Fruit fly (Drosophila melanogaster): ENCODE results near the gene sog.
A peak's percentile ranks its signal among the peaks of the same experiment; 100 is the strongest.

The sog gene

dm6 chrX:15615426-15615825 lies 17.8 kb downstream of the sog start (continued):
- peak; percentile 42 for TF ChIP-seq ind (GFP tag; optimal IDR thresholded peaks at IDR 0.05)
- no peak for TF ChIP-seq Opbp (GFP tag; IDR thresholded peaks at IDR 0.05; ENCODE audit: partially characterized antibody)
- no peak for TF ChIP-seq en (GFP tag; optimal IDR thresholded peaks at IDR 0.05)
- no peak for TF ChIP-seq unc-4 (GFP tag; IDR thresholded peaks at IDR 0.05; ENCODE audit: partially characterized antibody)
- peak; percentile 57 for TF ChIP-seq D19A (tag; optimal IDR thresholded peaks at IDR 0.05)
- peak; percentile 82 for TF ChIP-seq vvl (GFP tag; IDR thresholded peaks at IDR 0.05)
- no peak for TF ChIP-seq CG6854 (GFP tag; optimal IDR thresholded peaks at IDR 0.05)
- 0 out of 3 replicates have a peak, but pooled peaks have one; percentile 48 for TF ChIP-seq otp (GFP tag; IDR thresholded peaks at IDR 0.05)
- 0 out of 3 replicates have a peak, but pooled peaks have one; percentile 14 for TF ChIP-seq Mrtf (GFP tag; IDR thresholded peaks at IDR 0.05)
- TF ChIP-seq Bgb (GFP tag; IDR thresholded peaks at IDR 0.05; ENCODE audit: partially characterized antibody), result no peak
- TF ChIP-seq CG3726 (GFP tag; IDR thresholded peaks at IDR 0.05), result 0 out of 3 replicates have a peak, but pooled peaks have one; percentile 16
- no peak for TF ChIP-seq shn (GFP tag; optimal IDR thresholded peaks at IDR 0.05)
- no peak for TF ChIP-seq D (optimal IDR thresholded peaks at IDR 0.05)
- TF ChIP-seq D (GFP tag; optimal IDR thresholded peaks at IDR 0.05), result peak; percentile 37
- TF ChIP-seq CG1024 (GFP tag; IDR thresholded peaks at IDR 0.05), result no peak
- no peak for TF ChIP-seq CrebB (tag; optimal IDR thresholded peaks at IDR 0.05)
- peak; percentile 54; the same call in 1 of the 2 replicates for TF ChIP-seq H2.0 (GFP tag; IDR thresholded peaks at IDR 0.05)
- no peak for TF ChIP-seq CG2116 (GFP tag; optimal IDR thresholded peaks at IDR 0.05)
- peak; percentile 26 to 49 for TF ChIP-seq Pdp1 (GFP tag; optimal IDR thresholded peaks at IDR 0.05)
- no peak for TF ChIP-seq zfh2 (GFP tag; optimal IDR thresholded peaks at IDR 0.05)
- TF ChIP-seq CG17385 (GFP tag; optimal IDR thresholded peaks at IDR 0.05), result peak; percentile 46
- peak; percentile 32; the same call in 1 of the 3 replicates for TF ChIP-seq ase (GFP tag; IDR thresholded peaks at IDR 0.05)
- TF ChIP-seq CG11696 (GFP tag; IDR thresholded peaks at IDR 0.05), result 0 out of 2 replicates have a peak, but pooled peaks have one; percentile 37
- TF ChIP-seq CG2889 (GFP tag; IDR thresholded peaks at IDR 0.05), result no peak
- TF ChIP-seq crc (GFP tag; optimal IDR thresholded peaks at IDR 0.05), result peak; percentile 3
- TF ChIP-seq CG4820 (GFP tag; optimal IDR thresholded peaks at IDR 0.05), result peak; percentile 61
- no peak for TF ChIP-seq Fer2 (tag; optimal IDR thresholded peaks at IDR 0.05)
- no peak for TF ChIP-seq CG6175 (GFP tag; IDR thresholded peaks at IDR 0.05)
- TF ChIP-seq MTF-1 (GFP tag; optimal IDR thresholded peaks at IDR 0.05; ENCODE audit: borderline replicate concordance), result peak; percentile 4
- TF ChIP-seq trh (GFP tag; optimal IDR thresholded peaks at IDR 0.05), result no peak
- no peak for TF ChIP-seq zf30C (GFP tag; optimal IDR thresholded peaks at IDR 0.05)
- TF ChIP-seq Hsf (GFP tag; optimal IDR thresholded peaks at IDR 0.05), result peak; percentile 49
- TF ChIP-seq CG15269 (tag; optimal IDR thresholded peaks at IDR 0.05), result peak; percentile 69
- TF ChIP-seq CG15479 (GFP tag; optimal IDR thresholded peaks at IDR 0.05), result no peak
- TF ChIP-seq lola (GFP tag; optimal IDR thresholded peaks at IDR 0.05), result peak in 1 of 3 experiments; percentile 47
- peak; percentile 34 for TF ChIP-seq CG6813 (GFP tag; optimal IDR thresholded peaks at IDR 0.05)
- TF ChIP-seq CG12391 (tag; optimal IDR thresholded peaks at IDR 0.05), result peak; percentile 73
- TF ChIP-seq Nf-YC (tag; optimal IDR thresholded peaks at IDR 0.05), result no peak
- TF ChIP-seq gem (tag; optimal IDR thresholded peaks at IDR 0.05), result peak; percentile 82
- TF ChIP-seq CG10543 (GFP tag; optimal IDR thresholded peaks at IDR 0.05), result no peak
- TF ChIP-seq zen (tag; optimal IDR thresholded peaks at IDR 0.05), result peak; percentile 30
- peak; percentile 68; the same call in 2 of the 3 replicates for TF ChIP-seq dysf (GFP tag; IDR thresholded peaks at IDR 0.05)
- TF ChIP-seq CG1233 (GFP tag; optimal IDR thresholded peaks at IDR 0.05), result peak; percentile 24
- peak; percentile 77 for TF ChIP-seq dmrt99B (tag; optimal IDR thresholded peaks at IDR 0.05)
- no peak for TF ChIP-seq sim (GFP tag; IDR thresholded peaks at IDR 0.05)
- no peak for TF ChIP-seq CG31388 (GFP tag; optimal IDR thresholded peaks at IDR 0.05)
- TF ChIP-seq ranshi (GFP tag; IDR thresholded peaks at IDR 0.05), result peak; percentile 38; the same call in 1 of the 2 replicates
- TF ChIP-seq CG32532 (GFP tag; IDR thresholded peaks at IDR 0.05), result peak; percentile 35; the same call in 1 of the 2 replicates
- no peak for TF ChIP-seq gro (GFP tag; optimal IDR thresholded peaks at IDR 0.05)
- no peak for TF ChIP-seq CG17612 (GFP tag; IDR thresholded peaks at IDR 0.05)
